Fruit fly (Drosophila melanogaster): ENCODE results near the gene Oat.

dm6 chr3L:19634788-19635448, 14.7 kb downstream of the Oat start:
- no peak for TF ChIP-seq usp (GFP tag; optimal IDR thresholded peaks at IDR 0.05)
- no peak for TF ChIP-seq EcR (GFP tag; optimal IDR thresholded peaks at IDR 0.05)
- no peak for TF ChIP-seq psq (optimal IDR thresholded peaks at IDR 0.05)
